Worm (Caenorhabditis elegans) whole organism, L2 larva: ENCODE measurements around the gene ilys-4.
A peak's percentile ranks its signal among the peaks of the same experiment; 100 is the strongest.
"Not testable (repeated sequence)": the region's sequence is repeated elsewhere in the genome, so short reads cannot be mapped to it uniquely, and the experiment has no call there.

Source experiments
- C34F6.9 ChIP-seq: fragments of 150-350 bp; optimal IDR thresholded peaks from 2 replicates; lab custom pipeline; 2014; ENCODE audit warnings: missing biosample characterization, missing genetic modification characterization
- F13H6.1 ChIP-seq: sonication (generic microtip); optimal IDR thresholded peaks from 2 replicates; lab custom pipeline; 2016; ENCODE audit warnings: missing genetic modification characterization, missing compliant biosample characterization
- R02D3.7 ChIP-seq: fragments of 150-350 bp; optimal IDR thresholded peaks from 2 replicates; lab custom pipeline; 2014; ENCODE audit warnings: missing biosample characterization, missing genetic modification characterization
- ZK546.5 ChIP-seq: sonication (generic microtip); optimal IDR thresholded peaks from 2 replicates; lab custom pipeline; 2017; ENCODE audit warnings: missing biosample characterization, missing genetic modification characterization
- blmp-1 ChIP-seq: sonication (generic microtip); optimal IDR thresholded peaks from 2 replicates; lab custom pipeline; 2017; ENCODE audit warnings: missing genetic modification characterization, mild to moderate bottlenecking, missing compliant biosample characterization, antibody characterized with exemption, moderate library complexity; ENCODE audit not compliant: insufficient read depth
- ceh-16 ChIP-seq: fragments of 150-350 bp; optimal IDR thresholded peaks from 2 replicates; lab custom pipeline; 2014; ENCODE audit warnings: missing biosample characterization, missing genetic modification characterization
- crh-2 ChIP-seq: sonication (generic microtip); optimal IDR thresholded peaks from 2 replicates; lab custom pipeline; 2017; ENCODE audit warnings: missing biosample characterization, missing genetic modification characterization
- dmd-4 ChIP-seq: sonication (generic microtip); optimal IDR thresholded peaks from 2 replicates; lab custom pipeline; 2017; ENCODE audit warnings: missing biosample characterization, missing genetic modification characterization
- elt-3 ChIP-seq: sonication (generic microtip); optimal IDR thresholded peaks from 2 replicates; lab custom pipeline; 2017; ENCODE audit warnings: missing biosample characterization, missing genetic modification characterization
- gmeb-1 ChIP-seq: fragments of 150-350 bp; optimal IDR thresholded peaks from 2 replicates; lab custom pipeline; 2014; ENCODE audit warnings: missing biosample characterization, missing genetic modification characterization
- lin-13 ChIP-seq: fragments of 150-350 bp; optimal IDR thresholded peaks from 2 replicates; lab custom pipeline; 2014; ENCODE audit warnings: missing biosample characterization, missing genetic modification reagents, missing genetic modification characterization
- lin-39 ChIP-seq: fragments of 150-350 bp; optimal IDR thresholded peaks from 2 replicates; lab custom pipeline; 2014; ENCODE audit warnings: missing biosample characterization, missing genetic modification reagents, missing genetic modification characterization
- lsy-2 ChIP-seq, 2 experiments: fragments of 150-350 bp in 1 of 2; sonication (generic microtip) in 1 of 2; optimal IDR thresholded peaks; 2 replicates each; lab custom pipeline; 2014 to 2017; ENCODE audit warnings: missing biosample characterization in 2 of 2, missing genetic modification characterization in 2 of 2
- mab-5 ChIP-seq: fragments of 150-350 bp; optimal IDR thresholded peaks from 2 replicates; lab custom pipeline; 2014; ENCODE audit warnings: missing biosample characterization, missing genetic modification characterization
- mbf-1 ChIP-seq: sonication (generic microtip); optimal IDR thresholded peaks from 2 replicates; lab custom pipeline; 2017; ENCODE audit warnings: missing biosample characterization, missing genetic modification characterization
- nhr-10 ChIP-seq: sonication (generic microtip); optimal IDR thresholded peaks from 2 replicates; lab custom pipeline; 2017; ENCODE audit warnings: missing biosample characterization, missing genetic modification characterization
- nhr-11 ChIP-seq: fragments of 150-350 bp; optimal IDR thresholded peaks from 2 replicates; lab custom pipeline; 2014; ENCODE audit warnings: missing biosample characterization, missing genetic modification characterization
- nhr-129 ChIP-seq: fragments of 150-350 bp; optimal IDR thresholded peaks from 2 replicates; lab custom pipeline; 2014; ENCODE audit warnings: missing biosample characterization, missing genetic modification characterization
- nhr-21 ChIP-seq: fragments of 150-350 bp; optimal IDR thresholded peaks from 2 replicates; lab custom pipeline; 2014; ENCODE audit warnings: missing biosample characterization, missing genetic modification characterization
- nhr-25 ChIP-seq: fragments of 150-350 bp; sonication (generic microtip); optimal IDR thresholded peaks from 3 replicates; lab custom pipeline; 2014; ENCODE audit warnings: missing biosample characterization, missing genetic modification characterization
- nhr-6 ChIP-seq: fragments of 150-350 bp; optimal IDR thresholded peaks from 2 replicates; lab custom pipeline; 2014; ENCODE audit warnings: missing biosample characterization, missing genetic modification characterization
- peb-1 ChIP-seq: fragments of 150-350 bp; optimal IDR thresholded peaks from 2 replicates; lab custom pipeline; 2014; ENCODE audit warnings: missing biosample characterization, missing genetic modification characterization
- sem-4 ChIP-seq: fragments of 150-350 bp; optimal IDR thresholded peaks from 2 replicates; lab custom pipeline; 2014; ENCODE audit warnings: missing biosample characterization, missing genetic modification reagents, missing genetic modification characterization
- skn-1 ChIP-seq: sonication (generic microtip); optimal IDR thresholded peaks from 2 replicates; lab custom pipeline; 2017; ENCODE audit warnings: missing biosample characterization, missing genetic modification characterization
- sma-3 ChIP-seq: sonication (generic microtip); optimal IDR thresholded peaks from 2 replicates; lab custom pipeline; 2016; ENCODE audit warnings: missing genetic modification reagents, missing genetic modification characterization, missing compliant biosample characterization
- sma-9 ChIP-seq, 2 experiments: fragments of 150-350 bp in 1 of 2; sonication (generic microtip) in 1 of 2; optimal IDR thresholded peaks; 2 replicates each; lab custom pipeline; 2014 to 2016; ENCODE audit warnings: missing genetic modification characterization in 2 of 2, mild to moderate bottlenecking in 1 of 2, missing biosample characterization in 1 of 2, missing compliant biosample characterization in 1 of 2, missing genetic modification reagents in 1 of 2, moderate library complexity in 1 of 2
- snpc-4 ChIP-seq: fragments of 150-350 bp; optimal IDR thresholded peaks from 2 replicates; lab custom pipeline; 2014; ENCODE audit warnings: missing biosample characterization, missing genetic modification characterization
- unc-39 ChIP-seq: fragments of 150-350 bp; optimal IDR thresholded peaks from 2 replicates; lab custom pipeline; 2014; ENCODE audit warnings: missing biosample characterization, missing genetic modification characterization
- unc-55 ChIP-seq: fragments of 150-350 bp; sonication (generic microtip); optimal IDR thresholded peaks from 3 replicates; lab custom pipeline; 2014; ENCODE audit warnings: missing biosample characterization, missing genetic modification reagents, missing genetic modification characterization
- zag-1 ChIP-seq: fragments of 150-350 bp; optimal IDR thresholded peaks from 2 replicates; lab custom pipeline; 2014; ENCODE audit warnings: missing biosample characterization, missing genetic modification characterization
- ztf-1 ChIP-seq: fragments of 200-800 bp; sonication (Bioruptor generic); conservative IDR thresholded peaks from 2 replicates; pipeline ENCODE4 v1.3.6; 2022; ENCODE audit warnings: missing genetic modification characterization, missing compliant biosample characterization

Gene ilys-4

DNA sequence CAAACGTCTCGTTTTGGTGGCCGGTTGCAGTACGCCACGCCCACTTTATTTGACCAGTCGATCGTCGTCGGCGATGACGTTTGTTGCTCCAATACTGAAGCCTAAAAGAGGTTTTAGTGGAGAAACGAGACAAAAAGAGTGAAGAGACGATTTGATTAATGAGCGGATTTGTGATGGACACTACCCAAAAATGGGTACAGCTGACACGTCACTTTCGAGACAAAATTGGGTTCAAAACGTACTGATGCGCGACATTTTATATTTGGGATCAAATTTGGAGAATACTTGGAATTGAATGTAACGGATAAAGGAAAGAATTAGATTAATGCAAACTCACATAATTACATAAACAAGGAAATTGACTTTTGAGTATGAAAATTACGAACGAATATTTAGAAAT lies at the start of gene ilys-4:
Gene ilys-4, minus strand, starts transcription at position 101 of the 400 bp plus-strand sequence.
- TF ChIP-seq mab-5 (tag; lab: Kevin White, UChicago) (peak; percentile 11), unc-55 (GFP tag; lab: Kevin White, UChicago) (peak; percentile 37), lsy-2 (tag; optimal IDR thresholded peaks at IDR 0.05; lab: Kevin White, UChicago) (peak in 1 of 2 experiments; percentile 5), nhr-25 (tag; lab: Kevin White, UChicago) (no peak), crh-2 (peak; percentile 18), sem-4 (tag; lab: Kevin White, UChicago) (no peak), blmp-1 (tag; lab: Kevin White, UChicago) (no peak)

DNA sequence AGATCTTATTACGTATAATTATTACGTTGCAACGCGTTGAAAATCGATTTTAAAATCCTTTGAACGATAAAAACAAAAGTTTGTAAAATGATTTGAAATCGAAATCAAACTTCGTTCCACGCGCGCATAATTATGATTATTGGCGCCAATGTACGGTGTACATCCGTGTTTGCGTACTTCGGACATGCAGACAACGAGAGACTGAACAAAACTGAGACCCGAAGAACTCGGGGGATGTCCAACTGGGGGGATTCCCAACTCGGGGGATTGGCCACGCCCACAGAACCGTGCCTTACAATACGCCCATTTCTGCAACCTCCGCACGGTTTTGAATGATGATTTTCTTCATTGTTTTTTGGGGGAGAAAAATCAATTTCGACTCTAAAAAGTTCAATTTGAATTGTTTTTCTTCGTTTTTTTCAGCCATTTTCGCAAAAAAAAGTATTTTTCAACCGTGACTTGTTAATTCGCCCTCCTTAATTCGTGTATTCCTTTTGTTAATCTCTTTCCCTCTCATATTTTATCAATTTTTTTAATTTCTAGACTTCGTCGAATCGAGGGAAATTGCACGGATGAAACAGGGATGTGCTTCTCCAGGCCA lies 49.7 kb upstream of the ilys-4 start, which contains the start of gene F20D12.12:
Gene F20D12.12, plus strand, starts transcription at position 542 of the 601 bp plus-strand sequence.
- peak; percentile 7 for TF ChIP-seq snpc-4 (tag; lab: Kevin White, UChicago)
- TF ChIP-seq unc-55 (GFP tag; lab: Kevin White, UChicago), result peak; percentile 55
- TF ChIP-seq sma-3 (GFP tag; lab: Kevin White, UChicago), result peak; percentile 68
- TF ChIP-seq gmeb-1 (tag; lab: Kevin White, UChicago), result peak; percentile 32
- peak; percentile 24 for TF ChIP-seq nhr-25 (tag; lab: Kevin White, UChicago)
- peak; percentile 82 to 96 for TF ChIP-seq lsy-2 (tag; optimal IDR thresholded peaks at IDR 0.05; lab: Kevin White, UChicago)
- TF ChIP-seq nhr-129 (tag; lab: Kevin White, UChicago), result peak; percentile 74
- TF ChIP-seq sma-9 (GFP tag; optimal IDR thresholded peaks at IDR 0.05; lab: Kevin White, UChicago), result peak; percentile 75
- TF ChIP-seq sma-9 (tag; optimal IDR thresholded peaks at IDR 0.05; lab: Kevin White, UChicago), result not testable (repeated sequence)
- TF ChIP-seq F13H6.1 (tag; lab: Kevin White, UChicago), result peak; percentile 68
- peak; percentile 72 for TF ChIP-seq C34F6.9 (tag; lab: Kevin White, UChicago)
- TF ChIP-seq zag-1 (tag; lab: Kevin White, UChicago), result peak; percentile 49
- TF ChIP-seq crh-2, result peak; percentile 33
- peak; percentile 65 for TF ChIP-seq lin-13 (GFP tag; lab: Kevin White, UChicago)

DNA sequence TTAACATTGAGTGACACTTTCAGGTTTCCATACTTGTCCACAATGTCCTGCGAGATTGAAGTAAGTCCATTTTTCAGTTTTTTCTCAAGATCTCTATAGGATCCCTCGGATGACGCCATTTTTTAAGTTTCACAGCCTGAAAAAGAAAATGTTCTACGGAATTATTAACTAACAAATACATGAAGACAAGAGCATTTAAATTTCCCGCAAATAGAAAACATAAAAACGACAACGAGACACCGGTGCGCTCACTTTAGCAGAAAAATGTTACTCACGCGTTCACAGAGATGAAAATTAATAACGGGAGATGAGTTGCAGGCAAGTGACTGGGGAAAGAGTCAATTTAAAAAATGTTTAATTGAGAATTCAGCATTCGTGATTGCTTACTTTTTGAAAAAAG lies 49.1 kb upstream of the ilys-4 start, which contains the start of gene czw-1:
Gene czw-1, minus strand, starts transcription at position 369 of the 400 bp plus-strand sequence.
- TF ChIP-seq zag-1 (tag; lab: Kevin White, UChicago) (no peak), ceh-16 (no peak), snpc-4 (tag; lab: Kevin White, UChicago) (no peak), elt-3 (tag; lab: Kevin White, UChicago) (no peak)
- TF ChIP-seq, all 48 proteins: peak for 0

DNA sequence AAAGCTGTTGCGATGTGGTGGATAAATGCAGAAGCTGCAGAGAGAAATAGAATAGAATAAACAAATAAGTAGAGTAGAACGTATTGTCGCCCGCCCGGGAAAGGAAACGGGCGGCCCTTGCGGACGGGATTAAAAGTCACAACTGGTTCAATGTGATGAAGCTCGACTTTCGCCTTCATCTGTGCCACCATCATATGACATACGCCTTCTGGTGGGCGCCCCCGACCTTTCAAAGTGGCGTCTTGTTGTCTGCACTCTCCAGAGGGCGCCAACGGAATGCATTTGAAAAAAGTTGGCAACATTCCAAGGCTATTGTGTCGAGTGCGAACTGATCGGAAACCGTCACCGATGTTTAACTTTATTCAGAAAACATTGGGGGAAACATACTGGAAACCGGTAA lies 45.9 kb upstream of the ilys-4 start:
- TF ChIP-seq nhr-129 (tag; lab: Kevin White, UChicago), result peak; percentile 29
- TF ChIP-seq unc-39, result no peak
- peak; percentile 54 for TF ChIP-seq nhr-25 (tag; lab: Kevin White, UChicago)
- peak; percentile 27 for TF ChIP-seq blmp-1 (tag; lab: Kevin White, UChicago)
- TF ChIP-seq, all 48 proteins: peak for 3

DNA sequence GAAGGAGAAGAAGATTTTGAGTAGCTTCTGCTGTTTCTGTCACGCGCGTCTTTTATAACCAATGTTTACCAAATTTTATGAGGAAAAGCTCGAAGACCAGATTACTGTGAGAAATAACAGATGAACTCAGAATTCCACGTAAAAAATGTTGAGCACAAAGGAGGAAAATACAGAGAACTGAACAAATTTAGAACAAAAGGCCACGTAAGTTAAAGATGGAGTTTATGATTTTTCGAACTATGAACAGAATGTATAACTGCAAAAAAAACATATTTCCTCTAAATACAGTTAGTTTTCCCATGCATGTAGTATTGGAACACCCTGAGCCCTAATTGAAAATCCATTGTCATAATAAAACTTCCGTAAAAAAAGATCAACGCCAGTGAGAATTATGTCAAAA lies 43.6 kb upstream of the ilys-4 start, which contains the start of gene exc-9:
Gene exc-9, minus strand, starts transcription at position 101 of the 400 bp plus-strand sequence.
- TF ChIP-seq ceh-16, result no peak
- TF ChIP-seq lin-13 (GFP tag; lab: Kevin White, UChicago), result no peak
- TF ChIP-seq ztf-1 (GFP tag; lab: Robert Waterston, UW), result no peak
- TF ChIP-seq nhr-6, result no peak
- no peak for TF ChIP-seq nhr-21
- TF ChIP-seq sem-4 (tag; lab: Kevin White, UChicago), result no peak
- no peak for TF ChIP-seq R02D3.7 (tag; lab: Kevin White, UChicago)
- no peak for TF ChIP-seq peb-1 (tag; lab: Kevin White, UChicago)
- TF ChIP-seq dmd-4 (tag; lab: Kevin White, UChicago), result no peak
- TF ChIP-seq mbf-1 (tag; lab: Kevin White, UChicago), result no peak
- no peak for TF ChIP-seq lsy-2 (tag; optimal IDR thresholded peaks at IDR 0.05; lab: Kevin White, UChicago)
- no peak for TF ChIP-seq nhr-10 (tag; lab: Kevin White, UChicago)
- TF ChIP-seq skn-1, result no peak
- TF ChIP-seq nhr-11 (tag; lab: Kevin White, UChicago), result no peak
- TF ChIP-seq lin-39 (tag; lab: Kevin White, UChicago), result no peak
- TF ChIP-seq crh-2, result no peak
- TF ChIP-seq snpc-4 (tag; lab: Kevin White, UChicago), result no peak
- TF ChIP-seq ZK546.5 (tag; lab: Kevin White, UChicago), result no peak
- TF ChIP-seq mab-5 (tag; lab: Kevin White, UChicago), result no peak
